Worm (Caenorhabditis elegans) whole organism, L1 larva: Measurements from ENCODE around the gene lst-2.

Experiments
- C04F5.9 ChIP-seq: sonication (generic microtip); optimal IDR thresholded peaks from 2 replicates; lab custom pipeline; 2016; ENCODE audit warnings: missing genetic modification characterization, missing compliant biosample characterization
- C16A3.4 ChIP-seq: fragments of 150-350 bp; optimal IDR thresholded peaks from 2 replicates; lab custom pipeline; 2014; ENCODE audit warnings: missing biosample characterization, missing genetic modification characterization
- F16B12.6 ChIP-seq: fragments of 150-350 bp; optimal IDR thresholded peaks from 2 replicates; lab custom pipeline; 2014; ENCODE audit warnings: missing biosample characterization, missing genetic modification characterization
- dpl-1 ChIP-seq, 3 experiments: fragments of 150-350 bp in 2 of 3; sonication (generic microtip) in 1 of 3; optimal IDR thresholded peaks; 2 replicates each; lab custom pipeline; 2014 to 2017; ENCODE audit warnings: missing biosample characterization in 3 of 3, missing genetic modification characterization in 3 of 3, missing genetic modification reagents in 3 of 3
- dsc-1 ChIP-seq: sonication (generic microtip); optimal IDR thresholded peaks from 2 replicates; lab custom pipeline; 2016; ENCODE audit warnings: mild to moderate bottlenecking, missing genetic modification characterization, missing compliant biosample characterization
- efl-1 ChIP-seq, 4 experiments: fragments of 150-350 bp; optimal IDR thresholded peaks in 3 of 4; peaks in 1 of 4; 1 replicate in 1 of 4; 2 replicates in 3 of 4; lab custom pipeline; 2014; ENCODE audit warnings: missing biosample characterization in 2 of 4, missing genetic modification characterization in 2 of 4, missing genetic modification reagents in 2 of 4
- efl-3 ChIP-seq: fragments of 200-800 bp; sonication (Bioruptor generic); optimal IDR thresholded peaks from 2 replicates; lab custom pipeline; 2018; ENCODE audit warnings: mild to moderate bottlenecking, missing genetic modification characterization, missing compliant biosample characterization
- elt-3 ChIP-seq, 6 experiments: fragments of 150-350 bp in 1 of 6; sonication (generic microtip); optimal IDR thresholded peaks; 2 replicates each; lab custom pipeline; 2017 to 2018; ENCODE audit warnings: missing biosample characterization in 6 of 6, missing genetic modification characterization in 6 of 6, inconsistent platforms in 1 of 6
- ets-5 ChIP-seq: fragments of 200-800 bp; sonication (Bioruptor generic); IDR thresholded peaks from 2 replicates; pipeline ENCODE4 v1.3.6; 2022; ENCODE audit warnings: missing genetic modification characterization, missing compliant biosample characterization
- fkh-10 ChIP-seq: sonication (generic microtip); optimal IDR thresholded peaks from 2 replicates; lab custom pipeline; 2017; ENCODE audit warnings: missing biosample characterization, missing genetic modification reagents, missing genetic modification characterization
- hpl-2 ChIP-seq: fragments of 150-350 bp; optimal IDR thresholded peaks from 2 replicates; lab custom pipeline; 2014; ENCODE audit warnings: missing biosample characterization, missing genetic modification reagents, missing genetic modification characterization
- irx-1 ChIP-seq: sonication (generic microtip); optimal IDR thresholded peaks from 2 replicates; lab custom pipeline; 2016; ENCODE audit warnings: missing genetic modification characterization, missing compliant biosample characterization
- jun-1 ChIP-seq: fragments of 150-350 bp; optimal IDR thresholded peaks from 2 replicates; lab custom pipeline; 2014; ENCODE audit warnings: missing biosample characterization, missing genetic modification reagents, missing genetic modification characterization
- lin-14 ChIP-seq: fragments of 200-800 bp; sonication (Bioruptor generic); optimal IDR thresholded peaks from 2 replicates; lab custom pipeline; 2018; ENCODE audit warnings: mild to moderate bottlenecking, missing genetic modification characterization, moderate library complexity, missing compliant biosample characterization
- lin-15B ChIP-seq: fragments of 150-350 bp; sonication (generic microtip); optimal IDR thresholded peaks from 3 replicates; lab custom pipeline; 2014; ENCODE audit warnings: missing biosample characterization, missing genetic modification characterization
- lin-39 ChIP-seq: fragments of 150-350 bp; optimal IDR thresholded peaks from 2 replicates; lab custom pipeline; 2014; ENCODE audit warnings: missing biosample characterization, missing genetic modification reagents, missing genetic modification characterization
- lsy-2 ChIP-seq, 2 experiments: fragments of 150-350 bp; optimal IDR thresholded peaks; 2 replicates each; lab custom pipeline; 2014; ENCODE audit warnings: missing biosample characterization in 2 of 2, missing genetic modification characterization in 2 of 2
- mef-2 ChIP-seq: fragments of 150-350 bp; optimal IDR thresholded peaks from 2 replicates; lab custom pipeline; 2014; ENCODE audit warnings: missing biosample characterization, missing genetic modification characterization
- mep-1 ChIP-seq: fragments of 150-350 bp; optimal IDR thresholded peaks from 2 replicates; lab custom pipeline; 2014; ENCODE audit warnings: missing biosample characterization, missing genetic modification characterization
- nhr-19 ChIP-seq: fragments of 200-800 bp; sonication (Bioruptor generic); conservative IDR thresholded peaks from 2 replicates; pipeline ENCODE4 v1.3.6; 2022; ENCODE audit warnings: missing genetic modification characterization, missing compliant biosample characterization
- nhr-20 ChIP-seq: sonication (generic microtip); optimal IDR thresholded peaks from 2 replicates; lab custom pipeline; 2016; ENCODE audit warnings: mild to moderate bottlenecking, missing genetic modification characterization, missing compliant biosample characterization
- nhr-28 ChIP-seq: fragments of 150-350 bp; optimal IDR thresholded peaks from 2 replicates; lab custom pipeline; 2014; ENCODE audit warnings: missing biosample characterization, missing genetic modification characterization
- nhr-71 ChIP-seq: sonication (generic microtip); optimal IDR thresholded peaks from 2 replicates; lab custom pipeline; 2016; ENCODE audit warnings: mild to moderate bottlenecking, missing genetic modification characterization, moderate library complexity, missing compliant biosample characterization
- nhr-76 ChIP-seq: sonication (generic microtip); optimal IDR thresholded peaks from 2 replicates; lab custom pipeline; 2017; ENCODE audit warnings: missing biosample characterization, missing genetic modification characterization
- nhr-77 ChIP-seq: fragments of 150-350 bp; optimal IDR thresholded peaks from 2 replicates; lab custom pipeline; 2014; ENCODE audit warnings: missing biosample characterization, missing genetic modification characterization
- nhr-90 ChIP-seq: sonication (generic microtip); optimal IDR thresholded peaks from 2 replicates; lab custom pipeline; 2016; ENCODE audit warnings: mild to moderate bottlenecking, missing genetic modification characterization, missing compliant biosample characterization; ENCODE audit not compliant: poor library complexity
- pag-3 ChIP-seq: sonication (generic microtip); optimal IDR thresholded peaks from 2 replicates; lab custom pipeline; 2017; ENCODE audit warnings: missing genetic modification characterization, mild to moderate bottlenecking, missing compliant biosample characterization, antibody characterized with exemption, borderline replicate concordance; ENCODE audit not compliant: insufficient read depth
- skn-1 ChIP-seq: fragments of 150-350 bp; optimal IDR thresholded peaks from 2 replicates; lab custom pipeline; 2014; ENCODE audit warnings: missing biosample characterization, missing genetic modification characterization
- snpc-4 ChIP-seq: fragments of 150-350 bp; optimal IDR thresholded peaks from 2 replicates; lab custom pipeline; 2014; ENCODE audit warnings: missing biosample characterization, missing genetic modification characterization
- sox-4 ChIP-seq: sonication (generic microtip); optimal IDR thresholded peaks from 2 replicates; lab custom pipeline; 2016; ENCODE audit warnings: missing genetic modification characterization, missing compliant biosample characterization
- sptf-1 ChIP-seq: fragments of 150-350 bp; optimal IDR thresholded peaks from 2 replicates; lab custom pipeline; 2014; ENCODE audit warnings: missing biosample characterization, missing genetic modification characterization
- sup-37 ChIP-seq: fragments of 200-800 bp; sonication (Bioruptor generic); optimal IDR thresholded peaks from 2 replicates; lab custom pipeline; 2018; ENCODE audit warnings: mild to moderate bottlenecking, missing genetic modification characterization, missing compliant biosample characterization
- swsn-7 ChIP-seq: sonication (generic microtip); optimal IDR thresholded peaks from 2 replicates; lab custom pipeline; 2016; ENCODE audit warnings: missing genetic modification characterization, missing compliant biosample characterization
- tlp-1 ChIP-seq: fragments of 150-350 bp; optimal IDR thresholded peaks from 2 replicates; lab custom pipeline; 2014; ENCODE audit warnings: missing biosample characterization, missing genetic modification characterization
- unc-130 ChIP-seq: fragments of 150-350 bp; optimal IDR thresholded peaks from 2 replicates; lab custom pipeline; 2017; ENCODE audit warnings: missing biosample characterization, missing genetic modification characterization, inconsistent platforms
- unc-30 ChIP-seq: sonication (generic microtip); optimal IDR thresholded peaks from 2 replicates; lab custom pipeline; 2017; ENCODE audit warnings: missing biosample characterization, missing genetic modification characterization
- unc-86 ChIP-seq: sonication (generic microtip); optimal IDR thresholded peaks from 2 replicates; lab custom pipeline; 2016; ENCODE audit warnings: missing genetic modification characterization, missing compliant biosample characterization
- unc-98 ChIP-seq: fragments of 200-800 bp; sonication (Bioruptor generic); IDR thresholded peaks from 2 replicates; pipeline ENCODE4 v1.3.6; 2022; ENCODE audit warnings: missing genetic modification characterization, missing compliant biosample characterization
- xbp-1 ChIP-seq: sonication (generic microtip); optimal IDR thresholded peaks from 2 replicates; lab custom pipeline; 2016; ENCODE audit warnings: missing genetic modification characterization, missing compliant biosample characterization
- zip-4 ChIP-seq: fragments of 200-800 bp; sonication (Bioruptor generic); optimal IDR thresholded peaks from 2 replicates; lab custom pipeline; 2018; ENCODE audit warnings: mild to moderate bottlenecking, missing genetic modification characterization, moderate library complexity, missing compliant biosample characterization
- ztf-4 ChIP-seq: fragments of 150-350 bp; optimal IDR thresholded peaks from 2 replicates; lab custom pipeline; 2014; ENCODE audit warnings: missing biosample characterization, missing genetic modification characterization

lst-2 gene

DNA sequence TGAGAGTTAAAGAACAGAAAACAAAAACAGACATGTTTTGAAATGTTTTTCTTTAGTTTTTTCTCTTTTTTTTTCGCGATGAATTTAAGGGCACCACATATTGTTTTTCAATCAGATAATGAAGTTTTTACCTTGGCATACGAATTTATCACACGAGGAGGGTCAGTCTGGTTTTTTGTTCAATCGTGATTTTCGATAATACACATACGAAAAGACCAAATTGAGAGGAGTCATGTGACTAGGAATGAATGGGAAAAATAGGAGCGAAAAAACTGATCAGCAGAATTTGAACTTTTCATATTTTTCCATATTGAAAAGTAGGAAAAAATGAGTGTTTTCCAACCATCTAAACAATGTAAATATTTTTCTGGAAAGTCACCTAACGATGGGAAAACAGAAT lies 3.3 kb upstream of the lst-2 start (continued):
- no peak for TF ChIP-seq sptf-1 (tag; lab: Kevin White, UChicago)
- no peak for TF ChIP-seq efl-3 (GFP tag; lab: Kevin White, UChicago)
- no peak for TF ChIP-seq mef-2
- TF ChIP-seq lin-39 (tag; lab: Kevin White, UChicago) = no peak
- TF ChIP-seq unc-130 = peak; percentile 8
- no peak for TF ChIP-seq hpl-2 (GFP tag; lab: Kevin White, UChicago)
- TF ChIP-seq mep-1 (tag; lab: Kevin White, UChicago) = peak; percentile 21
- TF ChIP-seq irx-1 (tag; lab: Kevin White, UChicago) = no peak
- no peak for TF ChIP-seq efl-1 (optimal IDR thresholded peaks at IDR 0.05; lab: Kevin White, UChicago)
- no peak for TF ChIP-seq efl-1 (GFP tag; optimal IDR thresholded peaks at IDR 0.05 in 1 of 2; lab: Kevin White, UChicago)
- no peak for TF ChIP-seq nhr-19 (GFP tag; lab: Robert Waterston, UW)
- no peak for TF ChIP-seq ets-5 (GFP tag; lab: Robert Waterston, UW)

DNA sequence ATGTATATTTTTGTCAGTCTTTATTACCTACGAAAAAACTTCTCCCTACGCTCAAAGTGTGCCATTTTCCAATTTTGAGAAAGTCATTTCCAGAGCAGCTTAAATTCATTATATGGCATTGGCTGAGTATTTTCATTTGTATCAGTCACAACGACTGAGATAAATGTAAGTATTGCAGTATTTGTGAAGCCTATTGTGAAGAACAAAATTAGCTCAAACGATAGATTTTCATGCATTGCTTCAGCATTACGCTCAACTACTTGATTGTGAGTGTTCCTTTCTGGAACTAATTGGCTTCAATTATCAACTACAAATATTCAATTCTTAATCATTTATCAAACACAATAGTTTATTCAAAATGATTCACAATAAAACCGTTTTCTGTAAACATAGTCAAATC lies 5.5 kb downstream of the lst-2 start, which contains the start of gene R160.12:
Gene R160.12 (minus strand): TSS at position 101 of the 400 bp plus-strand sequence.
- TF ChIP-seq fkh-10 (GFP tag; lab: Kevin White, UChicago) = no peak

DNA sequence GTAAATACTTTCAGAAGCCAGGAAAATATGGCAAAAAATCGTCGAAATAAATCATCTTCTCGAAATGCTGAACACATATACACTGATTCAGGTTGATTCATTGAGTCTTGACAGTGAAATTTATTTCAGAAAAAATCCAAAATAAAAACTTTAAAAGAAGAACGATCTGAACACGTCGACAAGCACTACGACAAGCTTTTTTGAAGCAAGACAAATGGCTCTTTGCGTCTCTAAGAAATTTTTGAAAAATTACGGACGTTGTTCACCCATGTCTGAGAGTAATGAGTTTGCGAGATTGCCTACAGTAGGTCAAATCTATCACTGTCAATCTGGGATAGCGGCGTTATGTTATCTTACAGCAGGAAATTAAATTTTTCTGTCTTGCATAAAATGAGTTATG lies 6.4 kb downstream of the lst-2 start, which contains the start of gene R160.2:
Gene R160.2 (minus strand): TSS at position 101 of the 400 bp plus-strand sequence.
- TF ChIP-seq jun-1 (tag; lab: Kevin White, UChicago) (no peak), xbp-1 (no peak), nhr-90 (no peak)

DNA sequence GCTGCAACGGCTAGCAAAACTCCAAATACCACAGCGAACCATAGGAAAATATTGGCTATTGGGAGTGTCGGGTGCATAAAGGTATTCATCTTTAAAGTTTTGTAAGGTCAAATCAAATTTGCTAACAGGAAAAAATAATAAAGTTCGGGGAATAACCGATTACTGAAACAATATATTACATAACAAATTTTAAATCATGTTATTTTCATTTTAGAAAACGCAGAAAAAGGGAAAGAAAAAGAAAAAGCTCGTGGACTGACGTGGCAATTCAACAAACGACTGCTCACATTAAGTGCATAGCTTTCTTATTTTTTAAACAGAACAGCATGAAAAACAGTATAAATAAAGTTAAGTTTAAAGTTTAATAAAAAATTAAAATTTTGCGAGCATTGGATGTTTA lies 10.0 kb downstream of the lst-2 start, which contains the start of gene R160.6:
Gene R160.6 (minus strand): TSS at position 101 of the 400 bp plus-strand sequence.
- TF ChIP-seq lsy-2 (tag; optimal IDR thresholded peaks at IDR 0.05; lab: Kevin White, UChicago) (no peak), dsc-1 (no peak), sup-37 (GFP tag; lab: Kevin White, UChicago) (no peak), nhr-20 (tag; lab: Kevin White, UChicago) (no peak), C16A3.4 (no peak), unc-130 (no peak)

DNA sequence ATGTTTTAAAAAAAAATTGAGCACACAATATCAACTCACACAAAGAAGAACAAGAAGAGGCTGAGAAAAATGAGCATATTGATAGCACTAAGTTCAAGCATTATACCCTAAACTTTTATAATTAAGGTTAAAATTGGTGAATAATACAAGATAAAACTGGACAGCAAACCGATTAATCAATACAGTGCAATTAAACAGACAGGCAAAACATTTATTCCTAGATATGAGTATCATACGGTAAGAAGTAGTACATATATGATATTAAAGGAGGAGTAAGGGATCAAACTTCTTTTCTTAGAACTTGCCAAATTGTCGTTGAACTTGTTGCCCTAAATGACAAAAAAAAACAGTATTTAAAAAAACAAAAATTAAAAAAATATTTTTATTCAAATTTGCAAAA lies 11.2 kb downstream of the lst-2 start, which contains the start of gene R160.14:
Gene R160.14 (minus strand): TSS at position 101 of the 400 bp plus-strand sequence.
- TF ChIP-seq skn-1 (no peak), nhr-77 (tag; lab: Kevin White, UChicago) (no peak), nhr-28 (tag; lab: Kevin White, UChicago) (no peak), sox-4 (tag; lab: Kevin White, UChicago) (no peak), xbp-1 (no peak), lin-39 (tag; lab: Kevin White, UChicago) (no peak)

DNA sequence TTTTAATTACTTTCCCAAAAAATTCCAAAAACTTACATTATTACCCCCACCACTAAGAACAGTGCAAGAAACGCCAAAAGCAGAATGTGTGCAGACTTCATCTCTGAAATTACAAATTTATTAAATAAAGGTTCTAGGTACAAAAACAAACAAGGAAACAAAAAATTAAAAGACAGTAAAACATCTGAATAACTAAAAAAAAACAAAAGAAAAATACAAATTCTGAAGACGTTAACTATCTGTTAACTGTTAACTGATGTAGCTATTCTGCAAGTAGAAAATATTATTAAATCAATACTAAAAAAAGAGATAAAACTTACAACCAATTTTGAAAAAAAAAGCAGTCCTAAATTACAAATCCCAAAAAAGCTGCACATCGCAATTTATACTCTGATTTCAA lies 11.8 kb downstream of the lst-2 start, which contains the start of gene R160.13:
Gene R160.13 (minus strand): TSS at position 101 of the 400 bp plus-strand sequence.
- TF ChIP-seq snpc-4 (no peak), nhr-71 (tag; lab: Kevin White, UChicago) (no peak), mep-1 (tag; lab: Kevin White, UChicago) (no peak), unc-30 (tag; lab: Kevin White, UChicago) (no peak), tlp-1 (tag; lab: Kevin White, UChicago) (no peak), lin-15B (no peak), mef-2 (no peak), unc-98 (GFP tag; lab: Robert Waterston, UW) (no peak)

DNA sequence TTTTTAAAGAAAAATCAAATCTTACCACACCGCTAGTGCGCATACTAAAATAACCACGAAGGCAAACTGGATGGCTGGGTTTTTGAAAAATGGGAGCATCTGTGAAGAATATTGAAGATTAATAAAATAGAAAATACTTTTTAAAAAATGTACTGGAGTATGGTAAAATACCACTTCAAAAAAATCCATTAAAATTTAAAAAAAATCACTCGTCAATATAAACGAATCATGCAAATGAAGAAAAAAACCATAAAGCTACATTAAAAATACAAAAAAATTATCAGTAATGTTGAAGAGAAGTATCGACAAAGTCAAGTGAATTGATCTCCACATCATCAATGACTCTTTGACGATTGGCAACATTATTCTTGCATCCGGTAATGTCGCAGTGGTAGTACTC lies 12.4 kb downstream of the lst-2 start, which contains the start of gene R160.5:
Gene R160.5 (minus strand): TSS at position 101 of the 400 bp plus-strand sequence.
- TF ChIP-seq zip-4 (GFP tag; lab: Kevin White, UChicago) = no peak
- TF ChIP-seq tlp-1 (tag; lab: Kevin White, UChicago) = no peak
- no peak for TF ChIP-seq unc-86 (tag; lab: Kevin White, UChicago)
- TF ChIP-seq efl-1 (optimal IDR thresholded peaks at IDR 0.05; lab: Kevin White, UChicago) = no peak
- TF ChIP-seq efl-1 (GFP tag; optimal IDR thresholded peaks at IDR 0.05 in 1 of 2; lab: Kevin White, UChicago) = no peak
- no peak for TF ChIP-seq C04F5.9 (tag; lab: Kevin White, UChicago)
- no peak for TF ChIP-seq pag-3 (tag; lab: Kevin White, UChicago)
- TF ChIP-seq swsn-7 (tag; lab: Kevin White, UChicago) = no peak
- TF ChIP-seq nhr-28 (tag; lab: Kevin White, UChicago) = no peak
- TF ChIP-seq nhr-71 (tag; lab: Kevin White, UChicago) = no peak
- no peak for TF ChIP-seq unc-98 (GFP tag; lab: Robert Waterston, UW)
- TF ChIP-seq nhr-76 (tag; lab: Kevin White, UChicago) = no peak
- no peak for TF ChIP-seq F16B12.6 (tag; lab: Kevin White, UChicago)
- TF ChIP-seq elt-3 (tag; optimal IDR thresholded peaks at IDR 0.05; lab: Kevin White, UChicago) = no peak
- TF ChIP-seq efl-3 (GFP tag; lab: Kevin White, UChicago) = no peak
- TF ChIP-seq dpl-1 (GFP tag; optimal IDR thresholded peaks at IDR 0.05; lab: Kevin White, UChicago) = no peak
- no peak for TF ChIP-seq ztf-4 (tag; lab: Kevin White, UChicago)
- no peak for TF ChIP-seq lin-14 (GFP tag; lab: Kevin White, UChicago)
